Fruit fly (Drosophila melanogaster): ENCODE results near the gene CG14443.

The CG14443 gene

dm6 chrX:6599233-6599632 lies 34.5 kb upstream of the CG14443 start:
- TF ChIP-seq CG5204 (GFP tag; optimal IDR thresholded peaks at IDR 0.05) (no peak), CG7045 (GFP tag; optimal IDR thresholded peaks at IDR 0.05) (peak; percentile 88), CG12768 (GFP tag; optimal IDR thresholded peaks at IDR 0.05) (peak; percentile 94), cic (GFP tag; optimal IDR thresholded peaks at IDR 0.05) (peak; percentile 53), CG33017 (tag; optimal IDR thresholded peaks at IDR 0.05) (no peak), Hr96 (GFP tag; optimal IDR thresholded peaks at IDR 0.05) (peak; percentile 89), bab1 (GFP tag; optimal IDR thresholded peaks at IDR 0.05) (peak; percentile 83), CG1620 (GFP tag; optimal IDR thresholded peaks at IDR 0.05) (peak; percentile 78), Crg-1 (GFP tag; optimal IDR thresholded peaks at IDR 0.05) (no peak), toe (GFP tag; optimal IDR thresholded peaks at IDR 0.05) (peak; percentile 78), kay (GFP tag; ENCODE audit: borderline replicate concordance) (peak; percentile 69), CG14711 (tag; optimal IDR thresholded peaks at IDR 0.05) (peak; percentile 98), Mnt (GFP tag; optimal IDR thresholded peaks at IDR 0.05) (no peak), ovo (GFP tag; optimal IDR thresholded peaks at IDR 0.05) (no peak), Clk (GFP tag; optimal IDR thresholded peaks at IDR 0.05) (peak; percentile 59), tj (GFP tag; optimal IDR thresholded peaks at IDR 0.05) (no peak), CG7101 (tag; optimal IDR thresholded peaks at IDR 0.05) (peak; percentile 72), cnc (optimal IDR thresholded peaks at IDR 0.05) (no peak), CG11617 (GFP tag; optimal IDR thresholded peaks at IDR 0.05) (peak; percentile 48), pad (GFP tag; optimal IDR thresholded peaks at IDR 0.05) (peak; percentile 87)

dm6 chrX:6599880-6600279 lies 33.9 kb upstream of the CG14443 start, which contains the start of gene pigs:
TSS of gene pigs (plus strand) at chrX:6600062.
- TF ChIP-seq Mnt (GFP tag; optimal IDR thresholded peaks at IDR 0.05) (peak; percentile 40), bab1 (GFP tag; optimal IDR thresholded peaks at IDR 0.05) (peak; percentile 20), CG7101 (tag; optimal IDR thresholded peaks at IDR 0.05) (no peak)

DNA sequence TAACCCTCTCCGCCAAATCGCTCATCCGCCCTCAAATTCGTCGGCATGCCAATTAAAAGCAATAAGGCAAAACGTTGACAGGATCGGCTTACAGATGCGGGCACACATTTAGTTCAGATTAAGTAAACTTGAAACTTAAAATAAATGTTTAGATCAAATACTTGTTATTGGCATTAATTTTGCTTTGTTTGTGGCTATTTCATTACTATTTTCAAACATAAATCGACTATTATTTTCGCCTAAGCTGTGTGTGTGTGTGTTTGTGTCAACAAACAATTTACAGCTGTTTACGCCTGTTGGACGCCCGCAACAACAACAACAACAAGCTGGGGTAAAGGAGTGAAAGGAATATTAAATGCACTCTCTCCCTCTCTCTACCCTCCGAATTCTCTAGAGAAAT lies 32.6 kb upstream of the CG14443 start:
- TF ChIP-seq Crg-1 (GFP tag; optimal IDR thresholded peaks at IDR 0.05): no peak
- no peak for TF ChIP-seq CG7101 (tag; optimal IDR thresholded peaks at IDR 0.05)
- no peak for TF ChIP-seq tj (GFP tag; optimal IDR thresholded peaks at IDR 0.05)
- no peak for TF ChIP-seq pad (GFP tag; optimal IDR thresholded peaks at IDR 0.05)
- no peak for TF ChIP-seq toe (GFP tag; optimal IDR thresholded peaks at IDR 0.05)
- TF ChIP-seq cnc (optimal IDR thresholded peaks at IDR 0.05): no peak
- no peak for TF ChIP-seq Hr96 (GFP tag; optimal IDR thresholded peaks at IDR 0.05)
- TF ChIP-seq CG1620 (GFP tag; optimal IDR thresholded peaks at IDR 0.05): no peak

- TF ChIP-seq bab1 (GFP tag; optimal IDR thresholded peaks at IDR 0.05) (no peak), Mnt (GFP tag; optimal IDR thresholded peaks at IDR 0.05) (peak; percentile 69), CG7101 (tag; optimal IDR thresholded peaks at IDR 0.05) (peak; percentile 87), cnc (optimal IDR thresholded peaks at IDR 0.05) (no peak), CG14711 (tag; optimal IDR thresholded peaks at IDR 0.05) (peak; percentile 80), cic (GFP tag; optimal IDR thresholded peaks at IDR 0.05) (peak; percentile 44), CG7045 (GFP tag; optimal IDR thresholded peaks at IDR 0.05) (peak; percentile 85), ovo (GFP tag; optimal IDR thresholded peaks at IDR 0.05) (peak; percentile 83), CG1620 (GFP tag; optimal IDR thresholded peaks at IDR 0.05) (peak; percentile 46), CG12768 (GFP tag; optimal IDR thresholded peaks at IDR 0.05) (peak; percentile 86), Crg-1 (GFP tag; optimal IDR thresholded peaks at IDR 0.05) (peak; percentile 56), CG5204 (GFP tag; optimal IDR thresholded peaks at IDR 0.05) (peak; percentile 80), CG33017 (tag; optimal IDR thresholded peaks at IDR 0.05) (peak; percentile 81), CG11617 (GFP tag; optimal IDR thresholded peaks at IDR 0.05) (peak; percentile 80), Clk (GFP tag; optimal IDR thresholded peaks at IDR 0.05) (peak; percentile 77), pad (GFP tag; optimal IDR thresholded peaks at IDR 0.05) (peak; percentile 98), tj (GFP tag; optimal IDR thresholded peaks at IDR 0.05) (peak; percentile 62), kay (GFP tag; ENCODE audit: borderline replicate concordance) (peak; percentile 88), Hr96 (GFP tag; optimal IDR thresholded peaks at IDR 0.05) (peak; percentile 86), toe (GFP tag; optimal IDR thresholded peaks at IDR 0.05) (peak; percentile 73)
Measured at dm6 chrX:6601641-6602276, 32.0 kb upstream of the CG14443 start.

DNA sequence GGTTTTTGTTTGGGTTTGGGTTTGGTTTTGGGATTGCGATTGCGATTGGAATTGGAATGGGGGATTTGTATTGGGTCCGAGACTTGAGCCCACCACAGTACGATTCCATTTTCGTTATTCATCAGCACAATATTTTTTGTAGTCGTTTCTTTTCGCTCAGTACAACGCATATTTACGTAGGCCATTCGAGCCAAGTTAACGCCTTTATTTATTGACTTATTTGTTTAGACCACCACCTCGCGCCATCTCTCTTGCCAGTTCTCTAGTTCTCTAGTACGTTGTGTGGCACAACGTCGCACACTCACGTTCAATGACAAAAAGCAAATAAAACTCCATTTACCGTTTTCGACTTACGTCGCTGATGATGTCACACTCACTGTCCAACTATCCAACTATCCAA lies 29.1 kb upstream of the CG14443 start:
- TF ChIP-seq CG12768 (GFP tag; optimal IDR thresholded peaks at IDR 0.05): no peak
- TF ChIP-seq CG14711 (tag; optimal IDR thresholded peaks at IDR 0.05): no peak
- no peak for TF ChIP-seq ovo (GFP tag; optimal IDR thresholded peaks at IDR 0.05)
- TF ChIP-seq Clk (GFP tag; optimal IDR thresholded peaks at IDR 0.05): no peak
- no peak for TF ChIP-seq pad (GFP tag; optimal IDR thresholded peaks at IDR 0.05)
- TF ChIP-seq CG7101 (tag; optimal IDR thresholded peaks at IDR 0.05): no peak
- no peak for TF ChIP-seq toe (GFP tag; optimal IDR thresholded peaks at IDR 0.05)
- TF ChIP-seq Hr96 (GFP tag; optimal IDR thresholded peaks at IDR 0.05): no peak
- TF ChIP-seq CG33017 (tag; optimal IDR thresholded peaks at IDR 0.05): no peak
- no peak for TF ChIP-seq tj (GFP tag; optimal IDR thresholded peaks at IDR 0.05)
- TF ChIP-seq cic (GFP tag; optimal IDR thresholded peaks at IDR 0.05): no peak
- no peak for TF ChIP-seq CG5204 (GFP tag; optimal IDR thresholded peaks at IDR 0.05)
- no peak for TF ChIP-seq Crg-1 (GFP tag; optimal IDR thresholded peaks at IDR 0.05)
- TF ChIP-seq Mnt (GFP tag; optimal IDR thresholded peaks at IDR 0.05): no peak
- no peak for TF ChIP-seq cnc (optimal IDR thresholded peaks at IDR 0.05)
- TF ChIP-seq CG1620 (GFP tag; optimal IDR thresholded peaks at IDR 0.05): no peak
- TF ChIP-seq CG7045 (GFP tag; optimal IDR thresholded peaks at IDR 0.05): no peak
- TF ChIP-seq kay (GFP tag; ENCODE audit: borderline replicate concordance): no peak
- TF ChIP-seq bab1 (GFP tag; optimal IDR thresholded peaks at IDR 0.05): no peak
- TF ChIP-seq CG11617 (GFP tag; optimal IDR thresholded peaks at IDR 0.05): no peak

DNA sequence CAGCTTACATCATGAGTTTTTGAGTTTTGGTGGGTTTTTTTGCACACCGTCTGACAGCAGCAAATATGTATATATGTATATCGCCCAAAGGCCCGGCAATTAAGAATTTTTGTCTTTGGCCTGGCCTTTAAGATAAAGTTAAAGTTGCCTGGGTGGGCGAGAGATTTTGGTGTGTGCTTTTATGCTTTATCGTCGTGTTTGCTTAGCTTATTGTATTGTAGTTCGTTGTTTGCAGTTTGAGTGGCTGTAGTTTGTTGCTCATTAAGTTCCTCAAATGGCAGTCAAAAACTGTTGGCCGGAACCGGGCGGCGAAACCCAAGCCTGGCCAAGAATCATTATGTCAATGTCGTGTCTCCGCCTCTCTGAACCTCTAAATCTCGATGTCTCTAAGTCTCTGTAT lies 21.9 kb upstream of the CG14443 start:
- no peak for TF ChIP-seq CG11617 (GFP tag; optimal IDR thresholded peaks at IDR 0.05)
- no peak for TF ChIP-seq CG12768 (GFP tag; optimal IDR thresholded peaks at IDR 0.05)
- TF ChIP-seq CG33017 (tag; optimal IDR thresholded peaks at IDR 0.05): no peak
- no peak for TF ChIP-seq CG7101 (tag; optimal IDR thresholded peaks at IDR 0.05)
- TF ChIP-seq cnc (optimal IDR thresholded peaks at IDR 0.05): no peak
- TF ChIP-seq Mnt (GFP tag; optimal IDR thresholded peaks at IDR 0.05): no peak
- TF ChIP-seq CG5204 (GFP tag; optimal IDR thresholded peaks at IDR 0.05): no peak
- TF ChIP-seq toe (GFP tag; optimal IDR thresholded peaks at IDR 0.05): no peak
- no peak for TF ChIP-seq ovo (GFP tag; optimal IDR thresholded peaks at IDR 0.05)

Data from whole organism, adult.